Worm (Caenorhabditis elegans) whole organism, young adult: ENCODE measurements around the gene T12D8.9.
A peak's percentile ranks its signal among the peaks of the same experiment; 100 is the strongest.

Experiments
- C17E4.6 ChIP-seq: fragments of 200-800 bp; sonication (Bioruptor generic); IDR thresholded peaks from 2 replicates; pipeline ENCODE4 v1.3.6; 2022; ENCODE audit warnings: missing genetic modification reagents, missing genetic modification characterization, missing compliant biosample characterization
- F22D6.2 ChIP-seq: sonication (generic microtip); optimal IDR thresholded peaks from 2 replicates; lab custom pipeline; 2016; ENCODE audit warnings: mild to moderate bottlenecking, missing genetic modification characterization, missing compliant biosample characterization
- F33H1.4 ChIP-seq: fragments of 200-800 bp; sonication (Bioruptor generic); IDR thresholded peaks from 2 replicates; pipeline ENCODE4 v1.3.6; 2022; ENCODE audit warnings: missing genetic modification reagents, missing genetic modification characterization, missing compliant biosample characterization
- F49E8.2 ChIP-seq: sonication (generic microtip); optimal IDR thresholded peaks from 3 replicates; lab custom pipeline; 2017; ENCODE audit warnings: missing genetic modification characterization, mild to moderate bottlenecking, missing compliant biosample characterization, antibody characterized with exemption, moderate library complexity; ENCODE audit not compliant: insufficient read depth
- T07F8.4 ChIP-seq: sonication (generic microtip); optimal IDR thresholded peaks from 2 replicates; lab custom pipeline; 2016; ENCODE audit warnings: mild to moderate bottlenecking, missing genetic modification characterization, moderate library complexity, missing compliant biosample characterization
- Y79H2A.3 ChIP-seq: fragments of 200-800 bp; sonication (Bioruptor generic); conservative IDR thresholded peaks from 2 replicates; pipeline ENCODE4 v1.3.6; 2022; ENCODE audit warnings: missing genetic modification reagents, missing genetic modification characterization, missing compliant biosample characterization
- ZK185.1 ChIP-seq: sonication (generic microtip); optimal IDR thresholded peaks from 2 replicates; lab custom pipeline; 2016; ENCODE audit warnings: mild to moderate bottlenecking, missing genetic modification characterization, missing compliant biosample characterization; ENCODE audit not compliant: poor library complexity, severe bottlenecking
- akir-1 ChIP-seq: fragments of 200-800 bp; sonication (Bioruptor generic); optimal IDR thresholded peaks from 2 replicates; lab custom pipeline; 2018; ENCODE audit warnings: mild to moderate bottlenecking, missing genetic modification characterization, moderate library complexity, missing compliant biosample characterization
- aptf-2 ChIP-seq: fragments of 200-800 bp; sonication (Bioruptor generic); conservative IDR thresholded peaks from 2 replicates; pipeline ENCODE4 v1.3.6; 2022; ENCODE audit warnings: missing genetic modification reagents, missing genetic modification characterization, missing compliant biosample characterization
- attf-6 ChIP-seq: fragments of 200-800 bp; sonication (Bioruptor generic); IDR thresholded peaks from 2 replicates; pipeline ENCODE4 v1.3.6; 2022; ENCODE audit warnings: missing genetic modification reagents, missing genetic modification characterization, missing compliant biosample characterization
- bed-1 ChIP-seq: fragments of 200-800 bp; sonication (Bioruptor generic); IDR thresholded peaks from 2 replicates; pipeline ENCODE4 v1.3.6; 2022; ENCODE audit warnings: missing genetic modification reagents, missing genetic modification characterization, missing compliant biosample characterization
- cebp-1 ChIP-seq, 2 experiments: fragments of 200-800 bp in 1 of 2; sonication (Bioruptor generic) in 1 of 2; sonication (generic microtip) in 1 of 2; IDR thresholded peaks in 1 of 2; optimal IDR thresholded peaks in 1 of 2; 2 replicates each; pipeline versions ENCODE4 v1.3.6 to Lab custom; 2017 to 2022; ENCODE audit warnings: missing compliant biosample characterization in 2 of 2, missing genetic modification characterization in 2 of 2, mild to moderate bottlenecking in 1 of 2, missing genetic modification reagents in 1 of 2, moderate library complexity in 1 of 2
- ceh-91 ChIP-seq: fragments of 200-800 bp; sonication (Bioruptor generic); IDR thresholded peaks from 2 replicates; pipeline ENCODE4 v1.3.6; 2022; ENCODE audit warnings: missing genetic modification reagents, missing genetic modification characterization, missing compliant biosample characterization
- die-1 ChIP-seq: sonication (generic microtip); optimal IDR thresholded peaks from 2 replicates; lab custom pipeline; 2016; ENCODE audit warnings: missing genotype, mild to moderate bottlenecking, missing genetic modification characterization, missing compliant biosample characterization
- dpff-1 ChIP-seq: sonication (generic microtip); optimal IDR thresholded peaks from 2 replicates; lab custom pipeline; 2017; ENCODE audit warnings: mild to moderate bottlenecking, missing genetic modification characterization, missing compliant biosample characterization
- efl-1 ChIP-seq: fragments of 150-350 bp; optimal IDR thresholded peaks from 2 replicates; lab custom pipeline; 2014; ENCODE audit warnings: missing biosample characterization, missing genetic modification reagents, missing genetic modification characterization
- egl-18 ChIP-seq: fragments of 200-800 bp; sonication (Bioruptor generic); IDR thresholded peaks from 2 replicates; pipeline ENCODE4 v1.3.6; 2022; ENCODE audit warnings: missing genetic modification reagents, missing genetic modification characterization, missing compliant biosample characterization
- ets-4 ChIP-seq: fragments of 200-800 bp; sonication (Bioruptor generic); optimal IDR thresholded peaks from 2 replicates; lab custom pipeline; 2018; ENCODE audit warnings: mild to moderate bottlenecking, missing genetic modification characterization, missing compliant biosample characterization
- fkh-3 ChIP-seq: sonication (generic microtip); optimal IDR thresholded peaks from 2 replicates; lab custom pipeline; 2016; ENCODE audit warnings: mild to moderate bottlenecking, missing genetic modification characterization, missing compliant biosample characterization
- him-1 ChIP-seq: sonication (generic microtip); optimal IDR thresholded peaks from 2 replicates; lab custom pipeline; 2016; ENCODE audit warnings: missing genotype, missing genetic modification reagents, missing genetic modification characterization, missing compliant biosample characterization
- hlh-26 ChIP-seq: fragments of 200-800 bp; sonication (Bioruptor generic); conservative IDR thresholded peaks from 2 replicates; pipeline ENCODE4 v1.3.6; 2022; ENCODE audit warnings: missing genetic modification reagents, missing genetic modification characterization, missing compliant biosample characterization
- hsf-1 ChIP-seq: fragments of 200-800 bp; sonication (Bioruptor generic); IDR thresholded peaks from 2 replicates; pipeline ENCODE4 v1.3.6; 2022; ENCODE audit warnings: missing genetic modification reagents, missing genetic modification characterization, missing compliant biosample characterization
- lin-35 ChIP-seq, 3 experiments: fragments of 150-350 bp in 2 of 3; sonication (generic microtip) in 1 of 3; optimal IDR thresholded peaks; 2 replicates each; lab custom pipeline; 2014 to 2018; ENCODE audit warnings: missing biosample characterization in 3 of 3, missing genetic modification characterization in 3 of 3, missing genetic modification reagents in 3 of 3
- lir-1 ChIP-seq: fragments of 200-800 bp; sonication (Bioruptor generic); conservative IDR thresholded peaks from 2 replicates; pipeline ENCODE4 v1.3.6; 2022; ENCODE audit warnings: missing genetic modification reagents, missing genetic modification characterization, missing compliant biosample characterization
- lsl-1 ChIP-seq: fragments of 200-800 bp; sonication (Bioruptor generic); optimal IDR thresholded peaks from 2 replicates; lab custom pipeline; 2018; ENCODE audit warnings: mild to moderate bottlenecking, missing genetic modification characterization, moderate library complexity, missing compliant biosample characterization
- lsy-27 ChIP-seq: sonication (generic microtip); optimal IDR thresholded peaks from 2 replicates; lab custom pipeline; 2017; ENCODE audit warnings: missing genetic modification characterization, mild to moderate bottlenecking, missing compliant biosample characterization, antibody characterized with exemption, missing genotype, borderline replicate concordance; ENCODE audit not compliant: insufficient read depth
- madf-10 ChIP-seq: sonication (generic microtip); optimal IDR thresholded peaks from 2 replicates; lab custom pipeline; 2016; ENCODE audit warnings: mild to moderate bottlenecking, missing genetic modification characterization, missing compliant biosample characterization
- mel-28 ChIP-seq: sonication (generic microtip); optimal IDR thresholded peaks from 2 replicates; lab custom pipeline; 2016; ENCODE audit warnings: borderline replicate concordance, mild to moderate bottlenecking, missing genetic modification characterization, missing compliant biosample characterization
- nfyb-1 ChIP-seq: fragments of 200-800 bp; sonication (Bioruptor generic); IDR thresholded peaks from 2 replicates; pipeline ENCODE4 v1.3.6; 2022; ENCODE audit warnings: missing genetic modification reagents, missing genetic modification characterization, missing compliant biosample characterization
- nhr-120 ChIP-seq: fragments of 200-800 bp; sonication (Bioruptor generic); IDR thresholded peaks from 2 replicates; pipeline ENCODE4 v1.3.6; 2022; ENCODE audit warnings: missing genetic modification characterization, missing compliant biosample characterization
- nhr-80 ChIP-seq: sonication (generic microtip); optimal IDR thresholded peaks from 2 replicates; lab custom pipeline; 2016; ENCODE audit warnings: missing genetic modification characterization, missing compliant biosample characterization
- pha-4 ChIP-seq: fragments of 150-350 bp; sonication (generic microtip); optimal IDR thresholded peaks from 2 replicates; lab custom pipeline; 2014; ENCODE audit warnings: missing biosample characterization, missing genetic modification reagents, missing genetic modification characterization
- rcor-1 ChIP-seq: fragments of 200-800 bp; sonication (Bioruptor generic); IDR thresholded peaks from 2 replicates; pipeline ENCODE4 v1.3.6; 2022; ENCODE audit warnings: missing genetic modification reagents, missing genetic modification characterization, missing compliant biosample characterization
- rec-8 ChIP-seq, 2 experiments: sonication (generic microtip); optimal IDR thresholded peaks; 2 replicates each; lab custom pipeline; 2016; ENCODE audit warnings: mild to moderate bottlenecking in 2 of 2, missing genetic modification characterization in 2 of 2, missing genetic modification reagents in 2 of 2, missing genotype in 2 of 2, missing biosample characterization in 1 of 2, missing compliant biosample characterization in 1 of 2, moderate library complexity in 1 of 2
- sdz-38 ChIP-seq: sonication (generic microtip); optimal IDR thresholded peaks from 2 replicates; lab custom pipeline; 2016; ENCODE audit warnings: missing genotype, missing genetic modification characterization, missing compliant biosample characterization
- somi-1 ChIP-seq: fragments of 200-800 bp; sonication (Bioruptor generic); optimal IDR thresholded peaks from 2 replicates; lab custom pipeline; 2018; ENCODE audit warnings: mild to moderate bottlenecking, missing genetic modification characterization, missing compliant biosample characterization
- sptf-2 ChIP-seq: fragments of 200-800 bp; sonication (Bioruptor generic); optimal IDR thresholded peaks from 2 replicates; lab custom pipeline; 2018; ENCODE audit warnings: mild to moderate bottlenecking, missing genetic modification characterization, missing compliant biosample characterization
- unc-130 ChIP-seq: sonication (generic microtip); optimal IDR thresholded peaks from 2 replicates; lab custom pipeline; 2016; ENCODE audit warnings: missing genetic modification reagents, missing genetic modification characterization, missing compliant biosample characterization

T12D8.9 gene

DNA sequence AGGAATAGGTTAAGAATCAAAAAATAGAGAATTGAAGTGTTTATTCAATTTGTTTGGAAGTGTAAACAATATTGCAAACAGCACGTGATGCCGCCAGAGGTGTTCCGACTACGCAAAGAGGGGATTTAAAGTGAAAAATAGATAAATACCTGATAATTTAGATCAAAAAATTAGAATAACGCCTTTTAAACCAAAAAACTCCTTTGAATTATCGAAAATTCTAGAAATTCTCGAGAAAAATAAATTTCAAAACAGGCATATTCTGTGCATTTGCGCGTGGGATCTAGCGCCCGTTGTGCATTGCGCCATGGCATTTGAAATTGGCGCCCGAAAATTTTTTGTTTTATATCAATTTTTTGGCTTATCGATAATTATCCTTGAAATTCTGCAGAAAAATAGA, 5.4 kb downstream of the T12D8.9 start, which contains the start of gene hip-1 (continued):
- TF ChIP-seq cebp-1 (GFP tag; IDR thresholded peaks at IDR 0.05; lab: Robert Waterston, UW) (no peak), cebp-1 (tag; optimal IDR thresholded peaks at IDR 0.05; lab: Kevin White, UChicago) (peak; percentile 76), aptf-2 (GFP tag; lab: Robert Waterston, UW) (no peak), hsf-1 (GFP tag; lab: Robert Waterston, UW) (peak; percentile 93), rec-8 (tag; optimal IDR thresholded peaks at IDR 0.05; lab: Kevin White, UChicago) (no peak), ets-4 (GFP tag; lab: Kevin White, UChicago) (no peak), lsl-1 (GFP tag; lab: Kevin White, UChicago) (peak; percentile 63), ceh-91 (peak; percentile 83), lir-1 (GFP tag; lab: Robert Waterston, UW) (no peak), ZK185.1 (tag; lab: Kevin White, UChicago) (no peak), die-1 (tag; lab: Kevin White, UChicago) (no peak), dpff-1 (tag; lab: Kevin White, UChicago) (no peak), efl-1 (GFP tag; lab: Kevin White, UChicago) (peak; percentile 75), F33H1.4 (GFP tag; lab: Robert Waterston, UW) (peak; percentile 57), attf-6 (GFP tag; lab: Robert Waterston, UW) (no peak), nfyb-1 (GFP tag; lab: Robert Waterston, UW) (no peak), F49E8.2 (tag; lab: Kevin White, UChicago) (no peak), F22D6.2 (tag; lab: Kevin White, UChicago) (no peak), madf-10 (tag; lab: Kevin White, UChicago) (no peak), lsy-27 (tag; lab: Kevin White, UChicago) (no peak), lin-35 (GFP tag; optimal IDR thresholded peaks at IDR 0.05; lab: Kevin White, UChicago) (peak in 1 of 3 experiments; percentile 65), bed-1 (GFP tag; lab: Robert Waterston, UW) (no peak), nhr-80 (tag; lab: Kevin White, UChicago) (no peak), fkh-3 (tag; lab: Kevin White, UChicago) (no peak), nhr-120 (no peak), Y79H2A.3 (GFP tag; lab: Robert Waterston, UW) (no peak), akir-1 (GFP tag; lab: Kevin White, UChicago) (no peak), egl-18 (no peak), somi-1 (GFP tag; lab: Kevin White, UChicago) (no peak), sptf-2 (GFP tag; lab: Kevin White, UChicago) (no peak), rcor-1 (GFP tag; lab: Robert Waterston, UW) (no peak), mel-28 (tag; lab: Kevin White, UChicago) (no peak), sdz-38 (tag; lab: Kevin White, UChicago) (no peak), him-1 (tag; lab: Kevin White, UChicago) (no peak), pha-4 (peak; percentile 6)
- TF ChIP-seq, all 124 proteins: peak for 27

ce11 chrIII:13623014-13623413, 6.1 kb downstream of the T12D8.9 start, which contains the start of gene mlc-5:
Gene mlc-5, plus strand, starts transcription at chrIII:13623314.
- TF ChIP-seq hlh-26 (GFP tag; lab: Robert Waterston, UW) (no peak), C17E4.6 (GFP tag; lab: Robert Waterston, UW) (no peak), T07F8.4 (tag; lab: Kevin White, UChicago) (no peak), unc-130 (no peak)
